Worm (Caenorhabditis elegans): Measurements from ENCODE around the gene Y41D4B.6.

ce11 chrIV:1601357-1601756, 32.2 kb upstream of the Y41D4B.6 start, which contains the start of gene set-23:
- TF ChIP-seq ceh-6 (GFP tag; optimal IDR thresholded peaks at IDR 0.05) (no peak), ets-4 (tag; optimal IDR thresholded peaks at IDR 0.05) (no peak), pag-3 (tag; optimal IDR thresholded peaks at IDR 0.05; ENCODE audit: borderline replicate concordance) (no peak), syd-9 (tag; optimal IDR thresholded peaks at IDR 0.05) (no peak), ceh-34 (tag; optimal IDR thresholded peaks at IDR 0.05) (no peak), pqm-1 (tag; optimal IDR thresholded peaks at IDR 0.05) (no peak), ceh-18 (tag; optimal IDR thresholded peaks at IDR 0.05) (no peak), ceh-2 (tag; optimal IDR thresholded peaks at IDR 0.05) (no peak)

All from whole organism, late embryonic.